Worm (Caenorhabditis elegans): ENCODE measurements around the gene W06B4.2.

DNA sequence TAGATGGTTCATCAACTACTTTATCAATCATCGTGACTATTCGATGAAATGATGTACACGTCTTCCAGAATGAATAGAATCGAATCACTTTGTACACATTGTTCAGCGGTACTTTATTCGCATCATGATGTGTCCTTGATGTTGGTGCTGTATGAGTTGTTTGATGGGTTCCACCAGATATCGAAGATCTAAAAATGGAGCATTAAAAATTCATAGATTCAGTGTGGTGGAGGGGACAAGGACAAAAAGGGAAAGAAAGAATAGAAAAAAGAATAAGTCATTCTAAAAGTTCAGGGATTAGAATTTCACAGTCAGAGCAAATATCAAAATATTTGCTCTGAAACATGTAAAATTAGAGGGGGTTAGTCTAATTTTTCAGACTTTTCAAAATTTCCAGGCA is 23.2 kb upstream of the W06B4.2 start:
- TF ChIP-seq mep-1 (tag; optimal IDR thresholded peaks at IDR 0.05) = no peak
- no peak for TF ChIP-seq ham-2 (GFP tag; optimal IDR thresholded peaks at IDR 0.05)
- TF ChIP-seq snpc-4 (tag; optimal IDR thresholded peaks at IDR 0.05) = no peak
- TF ChIP-seq elt-1 (tag; optimal IDR thresholded peaks at IDR 0.05; ENCODE audit: borderline replicate concordance, insufficient read depth) = no peak
- no peak for TF ChIP-seq unc-62 (GFP tag; optimal IDR thresholded peaks at IDR 0.05)
- TF ChIP-seq sptf-1 (tag; optimal IDR thresholded peaks at IDR 0.05) = no peak
- TF ChIP-seq nhr-76 (tag; optimal IDR thresholded peaks at IDR 0.05) = no peak
- no peak for TF ChIP-seq nhr-12 (tag; optimal IDR thresholded peaks at IDR 0.05)
- TF ChIP-seq lin-13 (tag; optimal IDR thresholded peaks at IDR 0.05) = no peak
- TF ChIP-seq lsy-2 (tag; optimal IDR thresholded peaks at IDR 0.05) = no peak
- no peak for TF ChIP-seq nhr-28 (tag; optimal IDR thresholded peaks at IDR 0.05)
